Worm (Caenorhabditis elegans) whole organism, early embryonic: ENCODE results near the gene aqp-10.

Source experiments
- B0310.2 ChIP-seq: sonication (generic microtip); optimal IDR thresholded peaks from 2 replicates; lab custom pipeline; 2016; ENCODE audit warnings: mild to moderate bottlenecking, missing genetic modification characterization, missing compliant biosample characterization
- aly-1 ChIP-seq: sonication (generic microtip); optimal IDR thresholded peaks from 2 replicates; lab custom pipeline; 2016; ENCODE audit warnings: missing genetic modification characterization, missing compliant biosample characterization
- ama-1 ChIP-seq: fragments of 150-350 bp; optimal IDR thresholded peaks from 2 replicates; lab custom pipeline; 2014
- ceh-36 ChIP-seq: sonication (generic microtip); optimal IDR thresholded peaks from 2 replicates; lab custom pipeline; 2016; ENCODE audit warnings: missing genetic modification characterization, inconsistent platforms, missing compliant biosample characterization
- ets-7 ChIP-seq: sonication (generic microtip); optimal IDR thresholded peaks from 2 replicates; lab custom pipeline; 2016; ENCODE audit warnings: missing genotype, missing genetic modification characterization, missing compliant biosample characterization
- flt-1 ChIP-seq: fragments of 200-800 bp; sonication (Bioruptor generic); IDR thresholded peaks from 2 replicates; pipeline ENCODE4 v1.3.6; 2022; ENCODE audit warnings: missing genetic modification characterization, missing compliant biosample characterization
- hmg-4 ChIP-seq: fragments of 200-800 bp; sonication (Bioruptor generic); optimal IDR thresholded peaks from 2 replicates; lab custom pipeline; 2018; ENCODE audit warnings: mild to moderate bottlenecking, missing genetic modification characterization, missing compliant biosample characterization
- hnd-1 ChIP-seq: sonication (generic microtip); optimal IDR thresholded peaks from 2 replicates; lab custom pipeline; 2016; ENCODE audit warnings: missing genetic modification characterization, missing compliant biosample characterization
- sea-1 ChIP-seq: fragments of 200-800 bp; sonication (Bioruptor generic); conservative IDR thresholded peaks from 2 replicates; pipeline ENCODE4 v1.3.6; 2022; ENCODE audit warnings: missing genetic modification characterization, missing compliant biosample characterization
- tbx-11 ChIP-seq: fragments of 200-800 bp; sonication (Bioruptor generic); IDR thresholded peaks from 2 replicates; pipeline ENCODE4 v1.3.6; 2022; ENCODE audit warnings: missing genetic modification characterization, missing compliant biosample characterization
- tra-4 ChIP-seq: sonication (generic microtip); optimal IDR thresholded peaks from 2 replicates; lab custom pipeline; 2017; ENCODE audit warnings: missing genetic modification characterization, missing compliant biosample characterization

ce11 chrII:9741400-9741799, 28.2 kb downstream of the aqp-10 start:
- no peak for TF ChIP-seq ama-1
- no peak for TF ChIP-seq flt-1
- TF ChIP-seq tbx-11 = no peak
- no peak for TF ChIP-seq hmg-4
- no peak for TF ChIP-seq tra-4
- TF ChIP-seq B0310.2 (tag; lab: Kevin White, UChicago) = no peak
- TF ChIP-seq ceh-36 (tag; lab: Kevin White, UChicago) = no peak
- no peak for TF ChIP-seq hnd-1
- TF ChIP-seq ets-7 = no peak
- no peak for TF ChIP-seq sea-1 (GFP tag; lab: Robert Waterston, UW)
- no peak for TF ChIP-seq aly-1 (tag; lab: Kevin White, UChicago)
